Fruit fly (Drosophila melanogaster) whole organism, wandering third instar larva: ENCODE results near the gene Tmtc4.

Experiments
- Abd-B ChIP-seq: fragments of >200 bp; optimal IDR thresholded peaks from 2 replicates; lab custom pipeline; 2017; ENCODE audit warnings: missing biosample characterization, missing genetic modification characterization
- CG32264 ChIP-seq: fragments of 200-800 bp; sonication (Bioruptor generic); optimal IDR thresholded peaks from 2 replicates; lab custom pipeline; 2016; ENCODE audit warnings: missing biosample characterization, missing genetic modification characterization
- CG9705 ChIP-seq: fragments of 200-800 bp; sonication (Bioruptor generic); optimal IDR thresholded peaks from 2 replicates; lab custom pipeline; 2018; ENCODE audit warnings: missing biosample characterization, mild to moderate bottlenecking, missing genetic modification characterization
- CrebA ChIP-seq: fragments of 200-800 bp; sonication (Bioruptor generic); optimal IDR thresholded peaks from 2 replicates; lab custom pipeline; 2016; ENCODE audit warnings: missing biosample characterization, mild to moderate bottlenecking, missing genetic modification characterization, borderline replicate concordance
- Dfd ChIP-seq: fragments of >200 bp; optimal IDR thresholded peaks from 2 replicates; lab custom pipeline; 2017; ENCODE audit warnings: missing biosample characterization, missing genetic modification characterization
- Dif ChIP-seq: fragments of 200-275, 200-300 bp; sonication (Bioruptor generic); optimal IDR thresholded peaks from 2 replicates; lab custom pipeline; 2018; ENCODE audit warnings: missing biosample characterization, missing genetic modification characterization; ENCODE audit not compliant: partially characterized antibody
- GATAd ChIP-seq: sonication (Bioruptor generic); optimal IDR thresholded peaks from 2 replicates; lab custom pipeline; 2016; ENCODE audit warnings: missing biosample characterization, missing genetic modification characterization
- HLH106 ChIP-seq: fragments of 200-800 bp; optimal IDR thresholded peaks from 3 replicates; lab custom pipeline; 2019; ENCODE audit warnings: missing biosample characterization, mild to moderate bottlenecking, missing genetic modification characterization, moderate library complexity
- Hnf4 ChIP-seq: fragments of 200-800 bp; sonication (Bioruptor generic); optimal IDR thresholded peaks from 2 replicates; lab custom pipeline; 2016; ENCODE audit warnings: missing biosample characterization, mild to moderate bottlenecking, missing genetic modification characterization
- Hr78 ChIP-seq: fragments of >200 bp; optimal IDR thresholded peaks from 2 replicates; lab custom pipeline; 2017; ENCODE audit warnings: missing biosample characterization, missing genetic modification characterization
- Hr83 ChIP-seq: fragments of 200-300 bp; sonication (Bioruptor generic); optimal IDR thresholded peaks from 2 replicates; lab custom pipeline; 2016; ENCODE audit warnings: missing biosample characterization, mild to moderate bottlenecking, missing genetic modification characterization, moderate library complexity; ENCODE audit not compliant: poor library complexity, severe bottlenecking
- Jra ChIP-seq: sonication (Bioruptor generic); optimal IDR thresholded peaks from 2 replicates; lab custom pipeline; 2016; ENCODE audit warnings: missing biosample characterization, missing genetic modification characterization
- Mio ChIP-seq: sonication (Bioruptor generic); optimal IDR thresholded peaks from 2 replicates; lab custom pipeline; 2016; ENCODE audit warnings: missing biosample characterization, missing genetic modification characterization
- Myc ChIP-seq: fragments of >200 bp; optimal IDR thresholded peaks from 2 replicates; lab custom pipeline; 2017
- N ChIP-seq: fragments of >200 bp; optimal IDR thresholded peaks from 2 replicates; lab custom pipeline; 2018; ENCODE audit warnings: missing biosample characterization, missing external identifiers, missing genetic modification characterization
- OdsH ChIP-seq: fragments of 200-800 bp; sonication (Bioruptor generic); optimal IDR thresholded peaks from 2 replicates; lab custom pipeline; 2016; ENCODE audit warnings: missing biosample characterization, mild to moderate bottlenecking, missing genetic modification characterization
- Rel ChIP-seq, 2 experiments: fragments of 200-800 bp; sonication (Bioruptor generic) in 1 of 2; optimal IDR thresholded peaks; 2 replicates in 1 of 2; 3 replicates in 1 of 2; lab custom pipeline; 2016 to 2019; ENCODE audit warnings: mild to moderate bottlenecking in 2 of 2, missing biosample characterization in 2 of 2, missing genetic modification characterization in 2 of 2, moderate library complexity in 1 of 2
- Sp1 ChIP-seq: fragments of 200-800 bp; sonication (Bioruptor generic); optimal IDR thresholded peaks from 3 replicates; lab custom pipeline; 2019; ENCODE audit warnings: missing biosample characterization, mild to moderate bottlenecking, missing genetic modification characterization, moderate library complexity
- Vsx2 ChIP-seq: fragments of 200-300, 225-300 bp; sonication (Bioruptor generic); optimal IDR thresholded peaks from 2 replicates; lab custom pipeline; 2018; ENCODE audit warnings: missing biosample characterization, missing genetic modification characterization; ENCODE audit not compliant: partially characterized antibody
- br ChIP-seq: fragments of 200-800 bp; sonication (Bioruptor generic); optimal IDR thresholded peaks from 2 replicates; lab custom pipeline; 2016; ENCODE audit warnings: missing biosample characterization, missing genetic modification characterization
- dmrt93B ChIP-seq: fragments of 200-800 bp; sonication (Bioruptor generic); optimal IDR thresholded peaks from 2 replicates; lab custom pipeline; 2018; ENCODE audit warnings: missing biosample characterization, mild to moderate bottlenecking, missing genetic modification characterization
- dsf ChIP-seq: sonication (Bioruptor generic); optimal IDR thresholded peaks from 2 replicates; lab custom pipeline; 2016; ENCODE audit warnings: missing biosample characterization, missing genetic modification characterization, borderline replicate concordance
- ey ChIP-seq: fragments of 200-800 bp; sonication (Bioruptor generic); optimal IDR thresholded peaks from 2 replicates; lab custom pipeline; 2016; ENCODE audit warnings: missing biosample characterization, missing genetic modification characterization
- foxo ChIP-seq, 2 experiments: fragments of 200-800 bp; sonication (Bioruptor generic); optimal IDR thresholded peaks; 2 replicates in 1 of 2; 3 replicates in 1 of 2; lab custom pipeline; 2016 to 2017; ENCODE audit warnings: missing biosample characterization in 2 of 2, missing genetic modification characterization in 2 of 2
- fru ChIP-seq: fragments of 200-800 bp; sonication (Bioruptor generic); optimal IDR thresholded peaks from 3 replicates; lab custom pipeline; 2016; ENCODE audit warnings: missing biosample characterization, mild to moderate bottlenecking, missing genetic modification characterization
- h ChIP-seq: fragments of 200-800 bp; sonication (Bioruptor generic); optimal IDR thresholded peaks from 3 replicates; lab custom pipeline; 2016; ENCODE audit warnings: missing biosample characterization, mild to moderate bottlenecking, missing genetic modification characterization
- jim ChIP-seq: fragments of 175-275, 200-325 bp; sonication (Bioruptor generic); optimal IDR thresholded peaks from 2 replicates; lab custom pipeline; 2016; ENCODE audit warnings: missing biosample characterization, mild to moderate bottlenecking, missing genetic modification characterization
- lola ChIP-seq: fragments of >200 bp; optimal IDR thresholded peaks from 2 replicates; lab custom pipeline; 2017; ENCODE audit warnings: missing biosample characterization, missing genetic modification characterization
- pan ChIP-seq: fragments of >200 bp; optimal IDR thresholded peaks from 2 replicates; lab custom pipeline; 2017
- psq ChIP-seq: fragments of 200-800 bp; sonication (Bioruptor generic); optimal IDR thresholded peaks from 3 replicates; lab custom pipeline; 2017; ENCODE audit warnings: missing biosample characterization, mild to moderate bottlenecking, missing genetic modification characterization, moderate library complexity
- rgr ChIP-seq: fragments of 200-800 bp; sonication (Bioruptor generic); optimal IDR thresholded peaks from 3 replicates; lab custom pipeline; 2016; ENCODE audit warnings: missing biosample characterization, mild to moderate bottlenecking, missing genetic modification characterization
- sage ChIP-seq: fragments of 200-800 bp; sonication (Bioruptor generic); optimal IDR thresholded peaks from 2 replicates; lab custom pipeline; 2016; ENCODE audit warnings: missing biosample characterization, mild to moderate bottlenecking, missing genetic modification characterization
- sv ChIP-seq: fragments of 200-800 bp; sonication (Bioruptor generic); optimal IDR thresholded peaks from 3 replicates; lab custom pipeline; 2016; ENCODE audit warnings: missing biosample characterization, missing genetic modification characterization
- woc ChIP-seq: sonication (Bioruptor generic); optimal IDR thresholded peaks from 2 replicates; lab custom pipeline; 2016; ENCODE audit warnings: missing biosample characterization, mild to moderate bottlenecking, missing genetic modification characterization

Gene Tmtc4

dm6 chr3R:15354019-15354418 is 3.0 kb downstream of the Tmtc4 start:
- TF ChIP-seq Myc (lab: Kevin White, UChicago) (no peak), woc (GFP tag; lab: Kevin White, UChicago) (no peak), Abd-B (GFP tag; lab: Kevin White, UChicago) (no peak), lola (GFP tag; lab: Kevin White, UChicago) (no peak), br (GFP tag; lab: Kevin White, UChicago) (no peak), Sp1 (GFP tag; lab: Kevin White, UChicago) (no peak), Vsx2 (GFP tag; lab: Kevin White, UChicago) (no peak), ey (no peak), OdsH (GFP tag; lab: Kevin White, UChicago) (no peak), Dif (no peak), sage (GFP tag; lab: Kevin White, UChicago) (no peak), pan (lab: Kevin White, UChicago) (no peak), dmrt93B (GFP tag; lab: Kevin White, UChicago) (no peak), dsf (GFP tag; lab: Kevin White, UChicago) (no peak), Hr78 (no peak), Mio (no peak)

- TF ChIP-seq N (no peak), Hr78 (no peak), CrebA (no peak), lola (GFP tag; lab: Kevin White, UChicago) (no peak), dmrt93B (GFP tag; lab: Kevin White, UChicago) (no peak), Abd-B (GFP tag; lab: Kevin White, UChicago) (no peak), ey (no peak), foxo (GFP tag; optimal IDR thresholded peaks at IDR 0.05; lab: Kevin White, UChicago) (no peak), h (no peak), rgr (GFP tag; lab: Kevin White, UChicago) (no peak), CG32264 (no peak)
- TF ChIP-seq, all 38 proteins: peak for 0
Measured at dm6 chr3R:15356152-15356551, 5.1 kb downstream of the Tmtc4 start.

dm6 chr3R:15356645-15357431 is 5.8 kb downstream of the Tmtc4 start, which contains the start of the genes Atg4b and Hibch:
TSS of gene Atg4b (minus strand) at chr3R:15356924.
TSS of gene Hibch (plus strand) at chr3R:15357229.
- peak; percentile 93 for TF ChIP-seq HLH106 (tag; lab: Kevin White, UChicago)
- peak; percentile 75 for TF ChIP-seq OdsH (GFP tag; lab: Kevin White, UChicago)
- TF ChIP-seq foxo (GFP tag; optimal IDR thresholded peaks at IDR 0.05; lab: Kevin White, UChicago): peak in 1 of 2 experiments; percentile 83
- peak; percentile 82 for TF ChIP-seq CG9705 (GFP tag; lab: Kevin White, UChicago)
- peak; percentile 26 for TF ChIP-seq sv (GFP tag; lab: Kevin White, UChicago)
- TF ChIP-seq dsf (GFP tag; lab: Kevin White, UChicago): no peak
- TF ChIP-seq br (GFP tag; lab: Kevin White, UChicago): peak; percentile 57
- peak; percentile 56 for TF ChIP-seq ey
- no peak for TF ChIP-seq Hnf4 (GFP tag; lab: Kevin White, UChicago)
- no peak for TF ChIP-seq Rel (GFP tag; optimal IDR thresholded peaks at IDR 0.05; lab: Kevin White, UChicago)
- TF ChIP-seq Rel (tag; optimal IDR thresholded peaks at IDR 0.05; lab: Kevin White, UChicago): peak; percentile 84
- TF ChIP-seq rgr (GFP tag; lab: Kevin White, UChicago): peak; percentile 80
- peak; percentile 89 for TF ChIP-seq fru (GFP tag; lab: Kevin White, UChicago)
- peak; percentile 84 for TF ChIP-seq Sp1 (GFP tag; lab: Kevin White, UChicago)
- peak; percentile 73 for TF ChIP-seq psq (GFP tag; lab: Kevin White, UChicago)
- TF ChIP-seq h: peak; percentile 76
- TF ChIP-seq GATAd (GFP tag; lab: Kevin White, UChicago): no peak

dm6 chr3R:15361490-15361889 is 10.5 kb downstream of the Tmtc4 start, which contains the start of the genes Cog2 and Trax:
TSS of gene Cog2 (minus strand) at chr3R:15361657.
TSS of gene Trax (plus strand) at chr3R:15361692.
- no peak for TF ChIP-seq Sp1 (GFP tag; lab: Kevin White, UChicago)
- no peak for TF ChIP-seq OdsH (GFP tag; lab: Kevin White, UChicago)
- TF ChIP-seq Hnf4 (GFP tag; lab: Kevin White, UChicago): no peak
- TF ChIP-seq psq (GFP tag; lab: Kevin White, UChicago): no peak
- no peak for TF ChIP-seq jim
- no peak for TF ChIP-seq CG32264
- TF ChIP-seq ey: no peak
- TF ChIP-seq GATAd (GFP tag; lab: Kevin White, UChicago): no peak
- TF ChIP-seq foxo (GFP tag; optimal IDR thresholded peaks at IDR 0.05; lab: Kevin White, UChicago): no peak
- TF ChIP-seq Hr83: no peak
- TF ChIP-seq HLH106 (tag; lab: Kevin White, UChicago): no peak
- TF ChIP-seq Myc (lab: Kevin White, UChicago): no peak
- TF ChIP-seq Hr78: no peak
- no peak for TF ChIP-seq Jra (GFP tag; lab: Kevin White, UChicago)
- TF ChIP-seq Dfd (GFP tag; lab: Kevin White, UChicago): no peak
